Worm (Caenorhabditis elegans): Measurements from ENCODE around the gene hda-6.

hda-6 gene

DNA sequence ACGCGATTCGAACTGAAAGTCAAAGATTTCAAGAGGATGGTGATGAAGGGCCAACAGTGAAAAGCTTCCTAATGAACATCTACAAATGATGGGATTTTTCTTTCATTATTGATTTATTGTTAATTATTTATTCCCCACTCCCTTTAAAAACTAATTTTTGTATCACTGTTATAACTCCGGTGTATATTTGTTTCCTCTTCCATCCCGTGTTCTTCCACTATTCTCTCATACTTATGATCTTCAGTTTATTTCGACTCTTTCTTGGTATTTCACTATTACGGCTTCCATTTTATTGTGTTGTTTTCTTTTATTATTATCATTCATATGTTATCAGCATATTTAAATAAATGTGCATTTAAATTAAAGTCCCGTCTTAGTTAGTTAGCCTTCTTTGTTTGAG, 10.2 kb upstream of the hda-6 start:
- TF ChIP-seq fkh-10 (GFP tag; optimal IDR thresholded peaks at IDR 0.05) (no peak), rnt-1 (tag; optimal IDR thresholded peaks at IDR 0.05) (no peak), nhr-71 (tag; optimal IDR thresholded peaks at IDR 0.05) (no peak), efl-3 (GFP tag; optimal IDR thresholded peaks at IDR 0.05) (no peak), nhr-11 (tag; optimal IDR thresholded peaks at IDR 0.05) (no peak), unc-86 (tag; optimal IDR thresholded peaks at IDR 0.05) (no peak), ceh-88 (GFP tag; IDR thresholded peaks at IDR 0.05) (no peak), lin-39 (tag; optimal IDR thresholded peaks at IDR 0.05) (no peak), aha-1 (tag; optimal IDR thresholded peaks at IDR 0.05) (no peak), unc-62 (GFP tag; optimal IDR thresholded peaks at IDR 0.05) (no peak), lin-35 (GFP tag; optimal IDR thresholded peaks at IDR 0.05) (no peak), nhr-19 (GFP tag; conservative IDR thresholded peaks at IDR 0.05) (no peak), grh-1 (GFP tag; IDR thresholded peaks at IDR 0.05) (no peak), aly-2 (tag; optimal IDR thresholded peaks at IDR 0.05) (no peak), nhr-12 (tag; optimal IDR thresholded peaks at IDR 0.05) (no peak), ets-5 (GFP tag; IDR thresholded peaks at IDR 0.05) (no peak), mef-2 (tag; optimal IDR thresholded peaks at IDR 0.05) (no peak), pag-3 (tag; optimal IDR thresholded peaks at IDR 0.05; ENCODE audit: borderline replicate concordance, insufficient read depth) (no peak), mep-1 (tag; optimal IDR thresholded peaks at IDR 0.05) (no peak), irx-1 (tag; optimal IDR thresholded peaks at IDR 0.05) (no peak)

ce11 chrIV:5370914-5371313, 6.8 kb upstream of the hda-6 start:
- no peak for TF ChIP-seq lin-15B (tag; optimal IDR thresholded peaks at IDR 0.05)
- no peak for TF ChIP-seq unc-98 (GFP tag; IDR thresholded peaks at IDR 0.05)

DNA sequence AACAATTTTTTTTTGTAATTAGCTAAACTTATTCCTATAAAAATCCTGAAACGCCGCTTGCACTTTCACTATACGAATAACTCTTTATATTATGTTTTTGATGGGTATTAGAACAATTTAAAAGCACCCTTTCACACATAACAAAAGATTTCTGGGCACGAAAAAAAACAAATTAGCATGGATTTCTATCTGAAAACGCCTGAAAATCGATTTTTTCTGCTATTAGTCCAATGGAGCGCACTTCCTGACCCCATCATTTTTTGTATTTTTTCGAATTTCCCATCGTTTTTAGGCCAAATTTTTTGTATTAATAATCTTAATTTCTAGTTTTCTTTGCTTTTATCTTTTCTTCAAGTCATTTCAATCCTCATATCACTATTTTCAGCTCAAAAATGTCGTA, 5.3 kb upstream of the hda-6 start, which contains the start of gene F41H10.3:
Gene F41H10.3 (plus strand): TSS at position 388 of the 400 bp plus-strand sequence.
- TF ChIP-seq nhr-11 (tag; optimal IDR thresholded peaks at IDR 0.05) (no peak), efl-1 (optimal IDR thresholded peaks at IDR 0.05) (peak in 1 of 2 experiments; percentile 6), efl-1 (GFP tag; optimal IDR thresholded peaks at IDR 0.05 in 1 of 2) (peak; percentile 4 to 59), irx-1 (tag; optimal IDR thresholded peaks at IDR 0.05) (peak; percentile 2)

DNA sequence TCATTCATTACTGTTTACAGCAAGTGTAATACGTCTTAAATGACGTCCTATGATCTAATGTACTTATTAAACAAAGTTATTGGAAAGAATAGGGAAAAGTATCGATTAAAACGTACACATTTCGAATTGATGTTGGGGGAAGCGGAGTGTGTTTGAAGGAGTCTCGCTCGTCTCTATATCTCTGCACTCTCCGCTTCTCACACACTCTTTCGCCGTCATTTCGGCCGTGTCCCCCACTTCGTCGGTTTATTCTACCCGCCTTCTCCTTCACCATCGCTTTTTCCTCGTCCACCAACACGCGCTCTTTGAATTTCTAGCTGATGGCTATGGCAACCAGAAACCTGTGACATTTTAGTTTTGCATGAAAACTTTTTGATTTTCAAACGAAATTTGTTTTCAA, 4.8 kb upstream of the hda-6 start:
- TF ChIP-seq nhr-28 (tag; optimal IDR thresholded peaks at IDR 0.05): no peak
- TF ChIP-seq pax-3 (tag; optimal IDR thresholded peaks at IDR 0.05): no peak
- TF ChIP-seq egl-27 (tag; optimal IDR thresholded peaks at IDR 0.05): no peak
- TF ChIP-seq nhr-47 (tag; optimal IDR thresholded peaks at IDR 0.05): peak; percentile 8
- peak; percentile 9 for TF ChIP-seq tbx-2 (tag; optimal IDR thresholded peaks at IDR 0.05)
- TF ChIP-seq unc-130 (tag; optimal IDR thresholded peaks at IDR 0.05): no peak
- no peak for TF ChIP-seq nhr-76 (tag; optimal IDR thresholded peaks at IDR 0.05)
- TF ChIP-seq pag-3 (tag; optimal IDR thresholded peaks at IDR 0.05; ENCODE audit: borderline replicate concordance, insufficient read depth): no peak
- no peak for TF ChIP-seq Y116A8C.19 (tag; optimal IDR thresholded peaks at IDR 0.05; ENCODE audit: borderline replicate concordance)
- peak; percentile 37 to 47 for TF ChIP-seq efl-1 (optimal IDR thresholded peaks at IDR 0.05)
- peak in 1 of 2 experiments; percentile 46 for TF ChIP-seq efl-1 (GFP tag; optimal IDR thresholded peaks at IDR 0.05 in 1 of 2)
- peak in 2 of 3 experiments; percentile 7 to 11 for TF ChIP-seq dpl-1 (GFP tag; optimal IDR thresholded peaks at IDR 0.05)
- TF ChIP-seq lsy-2 (tag; optimal IDR thresholded peaks at IDR 0.05): peak; percentile 38 to 45
- no peak for TF ChIP-seq fkh-10 (GFP tag; optimal IDR thresholded peaks at IDR 0.05)
- TF ChIP-seq fos-1 (tag; optimal IDR thresholded peaks at IDR 0.05): no peak
- TF ChIP-seq nhr-20 (tag; optimal IDR thresholded peaks at IDR 0.05): peak; percentile 27
- TF ChIP-seq ama-1 (optimal IDR thresholded peaks at IDR 0.05): no peak
- no peak for TF ChIP-seq sptf-1 (tag; optimal IDR thresholded peaks at IDR 0.05)
- TF ChIP-seq hpl-2 (GFP tag; optimal IDR thresholded peaks at IDR 0.05): no peak
- no peak for TF ChIP-seq nhr-11 (tag; optimal IDR thresholded peaks at IDR 0.05)
- no peak for TF ChIP-seq mdl-1 (tag; optimal IDR thresholded peaks at IDR 0.05)
- TF ChIP-seq aha-1 (tag; optimal IDR thresholded peaks at IDR 0.05): no peak
- TF ChIP-seq jun-1 (tag; optimal IDR thresholded peaks at IDR 0.05): no peak
- TF ChIP-seq alr-1 (tag; optimal IDR thresholded peaks at IDR 0.05; ENCODE audit: borderline replicate concordance): no peak
- no peak for TF ChIP-seq ztf-11 (tag; optimal IDR thresholded peaks at IDR 0.05)
- TF ChIP-seq lin-14 (GFP tag; optimal IDR thresholded peaks at IDR 0.05): peak; percentile 71
- no peak for TF ChIP-seq aly-2 (tag; optimal IDR thresholded peaks at IDR 0.05)
- no peak for TF ChIP-seq sox-4 (tag; optimal IDR thresholded peaks at IDR 0.05)
- no peak for TF ChIP-seq unc-98 (GFP tag; IDR thresholded peaks at IDR 0.05)
- no peak for TF ChIP-seq blmp-1 (tag; optimal IDR thresholded peaks at IDR 0.05)
- TF ChIP-seq unc-62 (GFP tag; optimal IDR thresholded peaks at IDR 0.05): no peak
- no peak for TF ChIP-seq ceh-63 (GFP tag; optimal IDR thresholded peaks at IDR 0.05)
